Fruit fly (Drosophila melanogaster): ENCODE measurements around the gene CG10097.
A peak's percentile ranks its signal among the peaks of the same experiment; 100 is the strongest.

Gene CG10097

DNA sequence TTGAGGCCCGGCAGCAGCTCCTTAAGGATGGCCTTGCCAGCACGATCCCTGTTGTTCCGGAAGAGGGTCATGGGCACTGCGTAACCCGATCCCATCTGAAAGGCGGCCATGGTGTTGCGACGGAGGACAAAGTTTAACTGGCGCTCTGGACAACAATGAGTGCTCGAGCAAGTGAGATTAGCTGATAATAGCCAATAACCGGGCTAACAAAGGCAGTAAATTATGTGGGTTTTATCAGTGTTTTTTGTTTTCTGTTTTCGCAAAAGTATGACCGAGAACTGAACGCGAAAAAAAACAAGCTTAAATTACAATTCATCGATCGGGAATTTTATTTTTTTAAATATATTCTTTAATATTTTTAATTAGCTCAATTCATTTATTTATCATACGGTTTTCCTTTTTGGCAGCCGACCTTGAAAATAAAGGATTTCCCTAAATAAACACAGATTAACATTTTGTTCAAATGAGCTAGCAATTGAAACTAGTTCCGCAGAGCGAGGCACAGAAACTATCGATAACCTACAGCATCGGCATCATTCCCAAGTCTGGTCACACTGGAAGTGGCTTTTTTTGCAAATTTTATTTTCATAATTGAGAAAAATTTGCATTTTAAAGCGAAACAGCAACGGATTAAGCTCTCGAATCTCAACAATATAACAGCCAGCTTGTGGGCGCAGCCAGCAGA is 17.6 kb upstream of the CG10097 start, which contains the start of the genes Dip-C and pps (continued):
- no peak for TF ChIP-seq Sox100B (GFP tag; optimal IDR thresholded peaks at IDR 0.05)
- no peak for TF ChIP-seq CG32772 (GFP tag; IDR thresholded peaks at IDR 0.05)
- no peak for TF ChIP-seq toy (GFP tag; IDR thresholded peaks at IDR 0.05)
- TF ChIP-seq CG3407 (GFP tag; optimal IDR thresholded peaks at IDR 0.05), result no peak
- TF ChIP-seq CG2678 (tag; optimal IDR thresholded peaks at IDR 0.05), result no peak
- no peak for TF ChIP-seq ken (GFP tag; IDR thresholded peaks at IDR 0.05)
- no peak for TF ChIP-seq CG1832 (GFP tag; optimal IDR thresholded peaks at IDR 0.05)
- TF ChIP-seq Sry-β (GFP tag; optimal IDR thresholded peaks at IDR 0.05), result no peak
- no peak for TF ChIP-seq Optix (GFP tag; IDR thresholded peaks at IDR 0.05)
- TF ChIP-seq CG9437 (GFP tag; optimal IDR thresholded peaks at IDR 0.05), result no peak
- TF ChIP-seq CG30020 (tag; optimal IDR thresholded peaks at IDR 0.05), result peak; percentile 27
- no peak for TF ChIP-seq CG12942 (GFP tag; optimal IDR thresholded peaks at IDR 0.05)
- TF ChIP-seq jigr1 (GFP tag; IDR thresholded peaks at IDR 0.05), result no peak
- no peak for TF ChIP-seq gsb-n (tag; optimal IDR thresholded peaks at IDR 0.05)
- peak; percentile 85 for TF ChIP-seq CG13287 (GFP tag; IDR thresholded peaks at IDR 0.05; ENCODE audit: partially characterized antibody)
- no peak for TF ChIP-seq Lhr (GFP tag; optimal IDR thresholded peaks at IDR 0.05)
- TF ChIP-seq hth (optimal IDR thresholded peaks at IDR 0.05), result no peak
- TF ChIP-seq zen2 (GFP tag; IDR thresholded peaks at IDR 0.05; ENCODE audit: partially characterized antibody), result peak; percentile 55; the same call in 2 of the 3 replicates
- no peak for TF ChIP-seq gem (tag; optimal IDR thresholded peaks at IDR 0.05)
- no peak for TF ChIP-seq CG16815 (GFP tag; optimal IDR thresholded peaks at IDR 0.05)
- TF ChIP-seq Rfx (GFP tag; IDR thresholded peaks at IDR 0.05), result 0 out of 2 replicates have a peak, but pooled peaks have one; percentile 12
- TF ChIP-seq CG6791 (GFP tag; IDR thresholded peaks at IDR 0.05; ENCODE audit: partially characterized antibody), result peak; percentile 81
- no peak for TF ChIP-seq zfh2 (GFP tag; optimal IDR thresholded peaks at IDR 0.05)
- TF ChIP-seq CG9932 (GFP tag; IDR thresholded peaks at IDR 0.05), result no peak
- no peak for TF ChIP-seq h (optimal IDR thresholded peaks at IDR 0.05)
- no peak for TF ChIP-seq CG8089 (GFP tag; optimal IDR thresholded peaks at IDR 0.05)
- TF ChIP-seq Nf-YB (GFP tag; optimal IDR thresholded peaks at IDR 0.05), result no peak
- no peak for TF ChIP-seq ap (GFP tag; IDR thresholded peaks at IDR 0.05)
- no peak for TF ChIP-seq CG3995 (GFP tag; optimal IDR thresholded peaks at IDR 0.05)
- peak; percentile 68; the same call in 2 of the 3 replicates for TF ChIP-seq HLH4C (GFP tag; IDR thresholded peaks at IDR 0.05; ENCODE audit: partially characterized antibody)
- TF ChIP-seq Dref (GFP tag; IDR thresholded peaks at IDR 0.05), result peak; percentile 75
- TF ChIP-seq CG10321 (GFP tag; IDR thresholded peaks at IDR 0.05), result no peak
- TF ChIP-seq CG34224 (GFP tag; IDR thresholded peaks at IDR 0.05; ENCODE audit: partially characterized antibody), result peak; percentile 70
- no peak for TF ChIP-seq bigmax (GFP tag; optimal IDR thresholded peaks at IDR 0.05)
- no peak for TF ChIP-seq Ssrp (tag; optimal IDR thresholded peaks at IDR 0.05)
- TF ChIP-seq Side (GFP tag; optimal IDR thresholded peaks at IDR 0.05), result no peak
- no peak for TF ChIP-seq fd102C (GFP tag; optimal IDR thresholded peaks at IDR 0.05)
- peak; percentile 37 for TF ChIP-seq CG8924 (tag; optimal IDR thresholded peaks at IDR 0.05)
- TF ChIP-seq CG18011 (GFP tag; optimal IDR thresholded peaks at IDR 0.05), result no peak
- TF ChIP-seq TFAM (GFP tag; optimal IDR thresholded peaks at IDR 0.05), result no peak
- no peak for TF ChIP-seq CG18619 (GFP tag; optimal IDR thresholded peaks at IDR 0.05)
- TF ChIP-seq CG1233 (GFP tag; optimal IDR thresholded peaks at IDR 0.05), result no peak
- TF ChIP-seq chm (GFP tag; IDR thresholded peaks at IDR 0.05), result no peak
- no peak for TF ChIP-seq wor (GFP tag; IDR thresholded peaks at IDR 0.05)
- no peak for TF ChIP-seq Hmx (GFP tag; optimal IDR thresholded peaks at IDR 0.05)
- TF ChIP-seq CG7745 (tag; optimal IDR thresholded peaks at IDR 0.05), result no peak
- no peak for TF ChIP-seq Elba2 (GFP tag; optimal IDR thresholded peaks at IDR 0.05)
- TF ChIP-seq nmo (GFP tag; optimal IDR thresholded peaks at IDR 0.05), result peak; percentile 40
- no peak for TF ChIP-seq pan (optimal IDR thresholded peaks at IDR 0.05)
- peak in 1 of 2 experiments; percentile 9 for TF ChIP-seq pan (GFP tag; optimal IDR thresholded peaks at IDR 0.05 in 1 of 2, IDR thresholded peaks at IDR 0.05 in 1 of 2)
- no peak for TF ChIP-seq gt (GFP tag; IDR thresholded peaks at IDR 0.05)
